Worm (Caenorhabditis elegans) whole organism, late embryonic: ENCODE measurements around the gene srp-8.

Source experiments
- C08G9.2 ChIP-seq: sonication (generic microtip); optimal IDR thresholded peaks from 2 replicates; lab custom pipeline; 2016; ENCODE audit warnings: mild to moderate bottlenecking, missing genetic modification characterization, moderate library complexity, missing compliant biosample characterization
- F13H6.1 ChIP-seq: sonication (generic microtip); optimal IDR thresholded peaks from 2 replicates; lab custom pipeline; 2016; ENCODE audit warnings: missing genetic modification characterization, missing compliant biosample characterization
- K02D7.2 ChIP-seq: sonication (generic microtip); optimal IDR thresholded peaks from 2 replicates; lab custom pipeline; 2017; ENCODE audit warnings: mild to moderate bottlenecking, missing genetic modification characterization, missing compliant biosample characterization
- K09A11.1 ChIP-seq: sonication (generic microtip); optimal IDR thresholded peaks from 2 replicates; lab custom pipeline; 2017; ENCODE audit warnings: antibody characterized with exemption, mild to moderate bottlenecking, missing genetic modification characterization, missing compliant biosample characterization; ENCODE audit not compliant: insufficient read depth
- T23F11.4 ChIP-seq: fragments of 200-800 bp; sonication (Bioruptor generic); optimal IDR thresholded peaks from 2 replicates; lab custom pipeline; 2018; ENCODE audit warnings: mild to moderate bottlenecking, missing genetic modification characterization, missing compliant biosample characterization
- Y22D7AL.16 ChIP-seq: sonication (generic microtip); optimal IDR thresholded peaks from 2 replicates; lab custom pipeline; 2016; ENCODE audit warnings: missing genetic modification characterization, missing compliant biosample characterization
- ahr-1 ChIP-seq: sonication (generic microtip); optimal IDR thresholded peaks from 2 replicates; lab custom pipeline; 2016; ENCODE audit warnings: missing genetic modification characterization, missing compliant biosample characterization
- ama-1 ChIP-seq: fragments of 150-350 bp; optimal IDR thresholded peaks from 2 replicates; lab custom pipeline; 2014
- ceh-14 ChIP-seq: sonication (generic microtip); optimal IDR thresholded peaks from 2 replicates; lab custom pipeline; 2016; ENCODE audit warnings: missing genotype, missing genetic modification characterization, missing compliant biosample characterization
- ceh-18 ChIP-seq: sonication (generic microtip); optimal IDR thresholded peaks from 2 replicates; lab custom pipeline; 2016; ENCODE audit warnings: missing genetic modification characterization, missing compliant biosample characterization
- ceh-2 ChIP-seq: sonication (generic microtip); optimal IDR thresholded peaks from 2 replicates; lab custom pipeline; 2016; ENCODE audit warnings: missing genotype, missing genetic modification characterization, missing compliant biosample characterization
- ceh-24 ChIP-seq: sonication (generic microtip); optimal IDR thresholded peaks from 2 replicates; lab custom pipeline; 2016; ENCODE audit warnings: mild to moderate bottlenecking, missing genetic modification characterization, missing compliant biosample characterization
- ceh-30 ChIP-seq: fragments of 150-350 bp; optimal IDR thresholded peaks from 2 replicates; lab custom pipeline; 2014; ENCODE audit warnings: missing biosample characterization, missing genetic modification characterization
- ceh-31 ChIP-seq: sonication (generic microtip); optimal IDR thresholded peaks from 2 replicates; lab custom pipeline; 2016; ENCODE audit warnings: missing genetic modification characterization, missing compliant biosample characterization
- ceh-34 ChIP-seq: sonication (generic microtip); optimal IDR thresholded peaks from 2 replicates; lab custom pipeline; 2016; ENCODE audit warnings: mild to moderate bottlenecking, missing genetic modification characterization, missing compliant biosample characterization
- ceh-45 ChIP-seq: fragments of 200-800 bp; sonication (Bioruptor generic); IDR thresholded peaks from 2 replicates; pipeline ENCODE4 v1.3.6; 2022; ENCODE audit warnings: missing genetic modification reagents, missing genetic modification characterization, missing compliant biosample characterization
- ceh-48 ChIP-seq: sonication (generic microtip); optimal IDR thresholded peaks from 2 replicates; lab custom pipeline; 2016; ENCODE audit warnings: missing genetic modification characterization, inconsistent platforms, missing compliant biosample characterization
- ceh-6 ChIP-seq: fragments of 200-800 bp; sonication (Bioruptor generic); optimal IDR thresholded peaks from 2 replicates; lab custom pipeline; 2018; ENCODE audit warnings: mild to moderate bottlenecking, missing genetic modification characterization, missing compliant biosample characterization
- ceh-9 ChIP-seq: sonication (generic microtip); optimal IDR thresholded peaks from 2 replicates; lab custom pipeline; 2016; ENCODE audit warnings: mild to moderate bottlenecking, missing genetic modification characterization, inconsistent platforms, missing compliant biosample characterization
- che-1 ChIP-seq: sonication (generic microtip); optimal IDR thresholded peaks from 2 replicates; lab custom pipeline; 2016; ENCODE audit warnings: mild to moderate bottlenecking, missing genetic modification characterization, missing compliant biosample characterization
- dve-1 ChIP-seq: sonication (generic microtip); optimal IDR thresholded peaks from 2 replicates; lab custom pipeline; 2017; ENCODE audit warnings: antibody characterized with exemption, mild to moderate bottlenecking, missing genetic modification characterization, missing compliant biosample characterization
- elt-2 ChIP-seq: sonication (generic microtip); optimal IDR thresholded peaks from 2 replicates; lab custom pipeline; 2016; ENCODE audit warnings: missing genetic modification reagents, missing genetic modification characterization, missing compliant biosample characterization
- elt-4 ChIP-seq: sonication (generic microtip); optimal IDR thresholded peaks from 2 replicates; lab custom pipeline; 2016; ENCODE audit warnings: missing genetic modification characterization, missing compliant biosample characterization
- ets-4 ChIP-seq: sonication (generic microtip); optimal IDR thresholded peaks from 2 replicates; lab custom pipeline; 2016; ENCODE audit warnings: missing genetic modification characterization, missing compliant biosample characterization
- eyg-1 ChIP-seq: sonication (generic microtip); optimal IDR thresholded peaks from 2 replicates; lab custom pipeline; 2016; ENCODE audit warnings: missing genotype, missing genetic modification characterization, missing compliant biosample characterization
- fax-1 ChIP-seq: sonication (generic microtip); optimal IDR thresholded peaks from 2 replicates; lab custom pipeline; 2016; ENCODE audit warnings: missing genotype, missing genetic modification characterization, missing compliant biosample characterization
- fkh-6 ChIP-seq: sonication (generic microtip); optimal IDR thresholded peaks from 2 replicates; lab custom pipeline; 2016; ENCODE audit warnings: missing genetic modification characterization, missing compliant biosample characterization
- gmeb-2 ChIP-seq: sonication (generic microtip); optimal IDR thresholded peaks from 2 replicates; lab custom pipeline; 2016; ENCODE audit warnings: missing genetic modification characterization, inconsistent platforms, missing compliant biosample characterization
- hlh-13 ChIP-seq: fragments of 200-800 bp; sonication (Bioruptor generic); optimal IDR thresholded peaks from 2 replicates; lab custom pipeline; 2018; ENCODE audit warnings: mild to moderate bottlenecking, missing genetic modification characterization, missing compliant biosample characterization
- hlh-30 ChIP-seq: sonication (generic microtip); optimal IDR thresholded peaks from 2 replicates; lab custom pipeline; 2017; ENCODE audit warnings: antibody characterized with exemption, missing genetic modification characterization, missing compliant biosample characterization; ENCODE audit not compliant: insufficient read depth
- hlh-8 ChIP-seq: sonication (generic microtip); optimal IDR thresholded peaks from 2 replicates; lab custom pipeline; 2016; ENCODE audit warnings: missing genotype, missing genetic modification characterization, missing compliant biosample characterization
- mec-3 ChIP-seq: sonication (generic microtip); optimal IDR thresholded peaks from 2 replicates; lab custom pipeline; 2016; ENCODE audit warnings: borderline replicate concordance, missing genetic modification characterization, missing compliant biosample characterization
- nfya-1 ChIP-seq: sonication (generic microtip); optimal IDR thresholded peaks from 2 replicates; lab custom pipeline; 2017; ENCODE audit warnings: missing genetic modification characterization, mild to moderate bottlenecking, missing compliant biosample characterization, antibody characterized with exemption, moderate library complexity
- npax-4 ChIP-seq: sonication (generic microtip); optimal IDR thresholded peaks from 2 replicates; lab custom pipeline; 2016; ENCODE audit warnings: missing genetic modification characterization, missing compliant biosample characterization
- pag-3 ChIP-seq: sonication (generic microtip); optimal IDR thresholded peaks from 2 replicates; lab custom pipeline; 2016; ENCODE audit warnings: missing compliant biosample characterization, missing genetic modification characterization, borderline replicate concordance
- pat-9 ChIP-seq: fragments of 200-800 bp; sonication (Bioruptor generic); optimal IDR thresholded peaks from 2 replicates; lab custom pipeline; 2018; ENCODE audit warnings: mild to moderate bottlenecking, missing genetic modification characterization, moderate library complexity, missing compliant biosample characterization
- pax-1 ChIP-seq: fragments of 150-350 bp; optimal IDR thresholded peaks from 2 replicates; lab custom pipeline; 2014; ENCODE audit warnings: missing biosample characterization, missing genetic modification characterization
- pha-4 ChIP-seq: fragments of 150-350 bp; optimal IDR thresholded peaks from 2 replicates; lab custom pipeline; 2018; ENCODE audit warnings: missing biosample characterization, missing genetic modification reagents, missing genetic modification characterization
- pqm-1 ChIP-seq: sonication (generic microtip); optimal IDR thresholded peaks from 2 replicates; lab custom pipeline; 2016; ENCODE audit warnings: missing genetic modification characterization, missing compliant biosample characterization
- pros-1 ChIP-seq: fragments of 150-350 bp; optimal IDR thresholded peaks from 2 replicates; lab custom pipeline; 2014; ENCODE audit warnings: missing biosample characterization, missing genetic modification reagents, missing genetic modification characterization
- ref-2 ChIP-seq: sonication (generic microtip); optimal IDR thresholded peaks from 2 replicates; lab custom pipeline; 2016; ENCODE audit warnings: missing genetic modification characterization, missing compliant biosample characterization
- sox-4 ChIP-seq: sonication (generic microtip); optimal IDR thresholded peaks from 2 replicates; lab custom pipeline; 2017; ENCODE audit warnings: mild to moderate bottlenecking, missing genetic modification characterization, inconsistent platforms, missing compliant biosample characterization
- syd-9 ChIP-seq: sonication (generic microtip); optimal IDR thresholded peaks from 2 replicates; lab custom pipeline; 2016; ENCODE audit warnings: mild to moderate bottlenecking, missing genetic modification characterization, moderate library complexity, missing compliant biosample characterization
- tbx-7 ChIP-seq: sonication (generic microtip); optimal IDR thresholded peaks from 2 replicates; lab custom pipeline; 2016; ENCODE audit warnings: missing genotype, missing genetic modification characterization, missing compliant biosample characterization
- ttx-3 ChIP-seq: sonication (generic microtip); optimal IDR thresholded peaks from 2 replicates; lab custom pipeline; 2016; ENCODE audit warnings: missing genetic modification reagents, missing genetic modification characterization, missing compliant biosample characterization
- unc-3 ChIP-seq, 2 experiments: fragments of 200-800 bp in 1 of 2; sonication (Bioruptor generic) in 1 of 2; sonication (generic microtip) in 1 of 2; conservative IDR thresholded peaks in 1 of 2; optimal IDR thresholded peaks in 1 of 2; 2 replicates each; pipeline versions ENCODE4 v1.3.6 to Lab custom; 2016 to 2022; ENCODE audit warnings: missing compliant biosample characterization in 2 of 2, missing genetic modification characterization in 2 of 2, missing genetic modification reagents in 1 of 2
- unc-42 ChIP-seq: sonication (generic microtip); optimal IDR thresholded peaks from 2 replicates; lab custom pipeline; 2016; ENCODE audit warnings: missing genotype, missing genetic modification characterization, missing compliant biosample characterization
- zip-5 ChIP-seq: sonication (generic microtip); optimal IDR thresholded peaks from 2 replicates; lab custom pipeline; 2016; ENCODE audit warnings: missing genetic modification characterization, missing compliant biosample characterization

Gene srp-8

ce11 chrV:8224634-8225033 is 41.1 kb downstream of the srp-8 start, which contains the start of gene pax-1:
Gene pax-1 (plus strand): TSS chrV:8224934.
- TF ChIP-seq dve-1 (tag; lab: Kevin White, UChicago) (no peak), fax-1 (tag; lab: Kevin White, UChicago) (no peak), ceh-30 (tag; lab: Kevin White, UChicago) (no peak)
- TF ChIP-seq, all 69 proteins: peak for 0

- TF ChIP-seq K09A11.1 (tag; lab: Kevin White, UChicago) (no peak), npax-4 (tag; lab: Kevin White, UChicago) (no peak), K02D7.2 (tag; lab: Kevin White, UChicago) (no peak), hlh-8 (tag; lab: Kevin White, UChicago) (no peak), tbx-7 (no peak), ceh-2 (no peak), che-1 (tag; lab: Kevin White, UChicago) (no peak), gmeb-2 (tag; lab: Kevin White, UChicago) (no peak), eyg-1 (tag; lab: Kevin White, UChicago) (no peak), ceh-18 (tag; lab: Kevin White, UChicago) (no peak), ceh-48 (tag; lab: Kevin White, UChicago) (no peak), syd-9 (tag; lab: Kevin White, UChicago) (no peak), mec-3 (tag; lab: Kevin White, UChicago) (no peak), fax-1 (tag; lab: Kevin White, UChicago) (no peak), ahr-1 (tag; lab: Kevin White, UChicago) (no peak)
Observed at ce11 chrV:8226812-8227211, 43.3 kb downstream of the srp-8 start, which contains the start of gene K07C11.10. Gene K07C11.10 (minus strand): TSS chrV:8226912.

ce11 chrV:8228712-8229119 is 45.2 kb downstream of the srp-8 start:
- TF ChIP-seq nfya-1 (tag; lab: Kevin White, UChicago): peak; percentile 49
- peak; percentile 17 for TF ChIP-seq ref-2
- TF ChIP-seq ttx-3 (tag; lab: Kevin White, UChicago): no peak
- no peak for TF ChIP-seq ceh-34 (tag; lab: Kevin White, UChicago)
- no peak for TF ChIP-seq hlh-13 (GFP tag; lab: Kevin White, UChicago)
- peak; percentile 7 for TF ChIP-seq ceh-2
- peak; percentile 10 for TF ChIP-seq ceh-18 (tag; lab: Kevin White, UChicago)
- no peak for TF ChIP-seq ceh-48 (tag; lab: Kevin White, UChicago)
- TF ChIP-seq ceh-14 (tag; lab: Kevin White, UChicago): no peak
- no peak for TF ChIP-seq T23F11.4 (GFP tag; lab: Kevin White, UChicago)
- TF ChIP-seq C08G9.2: peak; percentile 26
- no peak for TF ChIP-seq unc-3 (GFP tag; conservative IDR thresholded peaks at IDR 0.05; lab: Robert Waterston, UW)
- TF ChIP-seq unc-3 (tag; optimal IDR thresholded peaks at IDR 0.05; lab: Kevin White, UChicago): no peak
- no peak for TF ChIP-seq fkh-6 (tag; lab: Kevin White, UChicago)
- no peak for TF ChIP-seq mec-3 (tag; lab: Kevin White, UChicago)
- TF ChIP-seq elt-4: no peak
- no peak for TF ChIP-seq unc-42
- peak; percentile 82 for TF ChIP-seq ama-1
- no peak for TF ChIP-seq pat-9
- TF ChIP-seq ceh-9 (tag; lab: Kevin White, UChicago): no peak
- no peak for TF ChIP-seq ceh-45
- no peak for TF ChIP-seq zip-5 (tag; lab: Kevin White, UChicago)
- TF ChIP-seq ceh-24 (tag; lab: Kevin White, UChicago): no peak
- TF ChIP-seq pha-4 (tag; lab: Kevin White, UChicago): no peak
- no peak for TF ChIP-seq Y22D7AL.16 (tag; lab: Kevin White, UChicago)
- TF ChIP-seq pqm-1 (tag; lab: Kevin White, UChicago): no peak
- TF ChIP-seq ets-4 (tag; lab: Kevin White, UChicago): no peak
- peak; percentile 27 for TF ChIP-seq ceh-31 (tag; lab: Kevin White, UChicago)
- TF ChIP-seq sox-4 (tag; lab: Kevin White, UChicago): no peak
- no peak for TF ChIP-seq ceh-6 (GFP tag; lab: Kevin White, UChicago)
- no peak for TF ChIP-seq pag-3 (tag; lab: Kevin White, UChicago)
- no peak for TF ChIP-seq hlh-30 (tag; lab: Kevin White, UChicago)
- TF ChIP-seq elt-2: no peak
- no peak for TF ChIP-seq pros-1 (tag; lab: Kevin White, UChicago)
- TF ChIP-seq pax-1 (tag; lab: Kevin White, UChicago): no peak
- no peak for TF ChIP-seq fax-1 (tag; lab: Kevin White, UChicago)
- no peak for TF ChIP-seq gmeb-2 (tag; lab: Kevin White, UChicago)
- no peak for TF ChIP-seq F13H6.1
